Fruit fly (Drosophila melanogaster) whole organism, embryonic: ENCODE data around the gene Ant2.

Source experiments
- ATbp ChIP-seq: fragments of 200-800 bp; sonication (Bioruptor generic); optimal IDR thresholded peaks from 2 replicates; lab custom pipeline; 2017; ENCODE audit warnings: missing biosample characterization, mild to moderate bottlenecking, missing genetic modification characterization, missing genetic modification reagents
- Aef1 ChIP-seq: fragments of 200-800 bp; sonication (Bioruptor generic); IDR thresholded peaks from 3 replicates; pipeline ENCODE4 v1.3.6; 2022; ENCODE audit warnings: missing biosample characterization, missing genetic modification characterization
- Awh ChIP-seq: fragments of 200-800 bp; sonication (Bioruptor generic); IDR thresholded peaks from 2 replicates; pipeline ENCODE4, ENCODE4 v1.3.6; 2022; ENCODE audit warnings: missing biosample characterization, missing genetic modification characterization
- CG10267 ChIP-seq: fragments of 200-800 bp; sonication (Bioruptor generic); optimal IDR thresholded peaks from 2 replicates; lab custom pipeline; 2018; ENCODE audit warnings: missing biosample characterization, mild to moderate bottlenecking, missing genetic modification characterization, moderate library complexity
- CG12219 ChIP-seq: fragments of 200-800 bp; sonication (Bioruptor generic); optimal IDR thresholded peaks from 3 replicates; lab custom pipeline; 2018; ENCODE audit warnings: missing biosample characterization, mild to moderate bottlenecking, missing genetic modification characterization
- CG12744 ChIP-seq: fragments of 200-800 bp; sonication (Bioruptor generic); optimal IDR thresholded peaks from 2 replicates; lab custom pipeline; 2016; ENCODE audit warnings: missing biosample characterization, missing genetic modification characterization
- CG13287 ChIP-seq: fragments of 200-800 bp; sonication (Bioruptor generic); IDR thresholded peaks from 2 replicates; pipeline ENCODE4 v1.3.6; 2022; ENCODE audit warnings: missing biosample characterization, missing genetic modification characterization; ENCODE audit not compliant: partially characterized antibody
- CG14050 ChIP-seq: fragments of 200-800 bp; sonication (Bioruptor generic); IDR thresholded peaks from 3 replicates; pipeline ENCODE4 v1.3.6; 2022; ENCODE audit warnings: missing biosample characterization, missing genetic modification characterization
- CG1603 ChIP-seq: fragments of 200-800 bp; sonication (Bioruptor generic); optimal IDR thresholded peaks from 2 replicates; lab custom pipeline; 2019; ENCODE audit warnings: missing biosample characterization, mild to moderate bottlenecking, missing genetic modification characterization, moderate library complexity
- CG16779 ChIP-seq: fragments of 200-800 bp; sonication (Bioruptor generic); IDR thresholded peaks from 2 replicates; pipeline ENCODE4 v1.3.6; 2022; ENCODE audit warnings: missing biosample characterization, missing genetic modification characterization
- CG16813 ChIP-seq: fragments of 200-800 bp; sonication (Bioruptor generic); IDR thresholded peaks from 3 replicates; pipeline ENCODE4 v1.3.6; 2022; ENCODE audit warnings: missing biosample characterization, missing genetic modification characterization; ENCODE audit not compliant: partially characterized antibody
- CG17328 ChIP-seq: fragments of 200-800 bp; sonication (Bioruptor generic); IDR thresholded peaks from 2 replicates; pipeline ENCODE4 v1.3.6; 2022; ENCODE audit warnings: missing biosample characterization, missing genetic modification characterization
- CG17829 ChIP-seq: fragments of 200-800 bp; optimal IDR thresholded peaks from 2 replicates; lab custom pipeline; 2019; ENCODE audit warnings: missing biosample characterization, mild to moderate bottlenecking, missing genetic modification characterization, moderate library complexity
- CG18599 ChIP-seq: fragments of 200-800 bp; sonication (Bioruptor generic); optimal IDR thresholded peaks from 3 replicates; lab custom pipeline; 2017; ENCODE audit warnings: missing biosample characterization, missing genetic modification characterization, mild to moderate bottlenecking, moderate library complexity, missing genetic modification reagents
- CG18619 ChIP-seq: fragments of 200-800 bp; sonication (Bioruptor generic); optimal IDR thresholded peaks from 3 replicates; lab custom pipeline; 2017; ENCODE audit warnings: missing biosample characterization, mild to moderate bottlenecking, missing genetic modification characterization
- CG2712 ChIP-seq: fragments of 200-800 bp; optimal IDR thresholded peaks from 3 replicates; lab custom pipeline; 2019; ENCODE audit warnings: missing biosample characterization, mild to moderate bottlenecking, missing genetic modification characterization, moderate library complexity
- CG34376 ChIP-seq: fragments of 200-800 bp; sonication (Bioruptor generic); optimal IDR thresholded peaks from 2 replicates; lab custom pipeline; 2018; ENCODE audit warnings: missing biosample characterization, mild to moderate bottlenecking, missing genetic modification characterization
- CG4404 ChIP-seq: fragments of 200-800 bp; sonication (Bioruptor generic); IDR thresholded peaks from 2 replicates; pipeline ENCODE4 v1.3.6; 2022; ENCODE audit warnings: missing biosample characterization, missing genetic modification characterization
- CG4730 ChIP-seq: fragments of 200-800 bp; sonication (Bioruptor generic); IDR thresholded peaks from 2 replicates; pipeline ENCODE4 v1.3.6; 2022; ENCODE audit warnings: missing biosample characterization, missing genetic modification characterization
- CG7357 ChIP-seq: fragments of 200-800 bp; sonication (Bioruptor generic); IDR thresholded peaks from 3 replicates; pipeline ENCODE4 v1.3.6; 2022; ENCODE audit warnings: missing biosample characterization, missing genetic modification characterization
- CG7963 ChIP-seq: fragments of 200-800 bp; sonication (Bioruptor generic); IDR thresholded peaks from 3 replicates; pipeline ENCODE4 v1.3.6; 2022; ENCODE audit warnings: missing biosample characterization, missing genetic modification characterization; ENCODE audit not compliant: partially characterized antibody
- CG8290 ChIP-seq, 3 experiments: fragments of 200-800 bp; sonication (Bioruptor generic); optimal IDR thresholded peaks; 2 replicates each; lab custom pipeline; 2016 to 2019; ENCODE audit warnings: missing biosample characterization in 3 of 3, missing genetic modification characterization in 3 of 3, mild to moderate bottlenecking in 2 of 3, moderate library complexity in 1 of 3
- CG9932 ChIP-seq: fragments of 200-800 bp; sonication (Bioruptor generic); IDR thresholded peaks from 2 replicates; pipeline ENCODE4 v1.3.6; 2022; ENCODE audit warnings: missing biosample characterization, missing genetic modification characterization
- Dll ChIP-seq: fragments of 200-800 bp; sonication (Bioruptor generic); IDR thresholded peaks from 4 replicates; pipeline ENCODE4 v1.3.6; 2022; ENCODE audit warnings: missing biosample characterization, missing genetic modification characterization; ENCODE audit not compliant: partially characterized antibody
- Doc2 ChIP-seq: fragments of 200-800 bp; sonication (Bioruptor generic); IDR thresholded peaks from 2 replicates; pipeline ENCODE4 v1.3.6; 2022; ENCODE audit warnings: missing biosample characterization, missing genetic modification characterization
- Gug ChIP-seq: fragments of 200-800 bp; sonication (Bioruptor generic); IDR thresholded peaks from 4 replicates; pipeline ENCODE4 v1.3.6; 2022; ENCODE audit warnings: missing biosample characterization, missing genetic modification characterization
- H2.0 ChIP-seq: fragments of 200-800 bp; sonication (Bioruptor generic); IDR thresholded peaks from 2 replicates; pipeline ENCODE4 v1.3.6; 2022; ENCODE audit warnings: missing biosample characterization, missing genetic modification characterization
- Hmr ChIP-seq: fragments of 200-800 bp; sonication (Bioruptor generic); optimal IDR thresholded peaks from 3 replicates; lab custom pipeline; 2017; ENCODE audit warnings: mild to moderate bottlenecking, missing biosample characterization, missing genetic modification reagents, missing genetic modification characterization
- Hsf ChIP-seq: fragments of 200-800 bp; sonication (Bioruptor generic); optimal IDR thresholded peaks from 3 replicates; lab custom pipeline; 2016; ENCODE audit warnings: missing biosample characterization, missing genetic modification characterization
- MBD-R2 ChIP-seq: fragments of 200-800 bp; sonication (Bioruptor generic); IDR thresholded peaks from 2 replicates; pipeline ENCODE4 v1.3.6; 2022; ENCODE audit warnings: missing biosample characterization, missing genetic modification characterization
- Meics ChIP-seq: fragments of 200-800 bp; sonication (Bioruptor generic); optimal IDR thresholded peaks from 2 replicates; lab custom pipeline; 2017; ENCODE audit warnings: missing biosample characterization, mild to moderate bottlenecking, missing genetic modification characterization
- Scr ChIP-seq: fragments of 200-800 bp; sonication (Bioruptor generic); IDR thresholded peaks from 2 replicates; pipeline ENCODE4 v1.3.6; 2022; ENCODE audit warnings: missing biosample characterization, missing genetic modification characterization; ENCODE audit not compliant: partially characterized antibody
- Vsx1 ChIP-seq: fragments of 200-800 bp; sonication (Bioruptor generic); optimal IDR thresholded peaks from 2 replicates; lab custom pipeline; 2017; ENCODE audit warnings: missing biosample characterization, mild to moderate bottlenecking, missing genetic modification characterization, missing genetic modification reagents
- ab ChIP-seq: fragments of 200-800 bp; sonication (Bioruptor generic); optimal IDR thresholded peaks from 2 replicates; lab custom pipeline; 2016; ENCODE audit warnings: missing biosample characterization, missing genetic modification characterization
- az2 ChIP-seq: fragments of 200-800 bp; sonication (Bioruptor generic); optimal IDR thresholded peaks from 3 replicates; lab custom pipeline; 2016; ENCODE audit warnings: missing biosample characterization, missing genetic modification characterization
- bigmax ChIP-seq: fragments of 200-800 bp; sonication (Bioruptor generic); optimal IDR thresholded peaks from 2 replicates; lab custom pipeline; 2018; ENCODE audit warnings: missing biosample characterization, mild to moderate bottlenecking, missing genetic modification characterization
- exex ChIP-seq: fragments of 200-800 bp; sonication (Bioruptor generic); optimal IDR thresholded peaks from 4 replicates; lab custom pipeline; 2018; ENCODE audit warnings: missing biosample characterization, mild to moderate bottlenecking, missing genetic modification characterization, moderate library complexity
- fd64A ChIP-seq: fragments of 200-800 bp; sonication (Bioruptor generic); optimal IDR thresholded peaks from 3 replicates; lab custom pipeline; 2018; ENCODE audit warnings: missing biosample characterization, mild to moderate bottlenecking, missing genetic modification characterization
- gro ChIP-seq: fragments of 200-800 bp; sonication (Bioruptor generic); optimal IDR thresholded peaks from 2 replicates; lab custom pipeline; 2016; ENCODE audit warnings: missing biosample characterization, missing genetic modification characterization
- h ChIP-seq: fragments of >200 bp; optimal IDR thresholded peaks from 2 replicates; lab custom pipeline; 2017
- ind ChIP-seq: fragments of 200-800 bp; sonication (Bioruptor generic); optimal IDR thresholded peaks from 3 replicates; lab custom pipeline; 2016; ENCODE audit warnings: missing biosample characterization, missing genetic modification characterization
- p53 ChIP-seq: fragments of 200-800 bp; sonication (Bioruptor generic); optimal IDR thresholded peaks from 2 replicates; lab custom pipeline; 2016; ENCODE audit warnings: missing biosample characterization, missing genetic modification characterization
- rib ChIP-seq: fragments of 200-800 bp; sonication (Bioruptor generic); IDR thresholded peaks from 2 replicates; pipeline ENCODE4 v1.3.6; 2022; ENCODE audit warnings: missing biosample characterization, missing genetic modification characterization
- ro ChIP-seq: fragments of 200-800 bp; sonication (Bioruptor generic); IDR thresholded peaks from 2 replicates; pipeline ENCODE4 v1.3.6; 2022; ENCODE audit warnings: missing biosample characterization, missing genetic modification characterization
- run ChIP-seq: fragments of 200-800 bp; sonication (Bioruptor generic); optimal IDR thresholded peaks from 3 replicates; lab custom pipeline; 2018; ENCODE audit warnings: missing biosample characterization, mild to moderate bottlenecking, missing genetic modification characterization
- sisA ChIP-seq: fragments of 200-800 bp; sonication (Bioruptor generic); IDR thresholded peaks from 2 replicates; pipeline ENCODE4 v1.3.6; 2022; ENCODE audit warnings: missing biosample characterization, missing genetic modification characterization
- tx ChIP-seq: fragments of 200-800 bp; sonication (Bioruptor generic); optimal IDR thresholded peaks from 2 replicates; lab custom pipeline; 2016; ENCODE audit warnings: missing biosample characterization, missing genetic modification characterization
- unpg ChIP-seq: fragments of 200-800 bp; sonication (Bioruptor generic); optimal IDR thresholded peaks from 3 replicates; lab custom pipeline; 2018; ENCODE audit warnings: missing biosample characterization, mild to moderate bottlenecking, missing genetic modification characterization, moderate library complexity
- vvl ChIP-seq: fragments of 200-800 bp; sonication (Bioruptor generic); IDR thresholded peaks from 2 replicates; pipeline ENCODE4 v1.3.6; 2022; ENCODE audit warnings: missing biosample characterization, missing genetic modification characterization

Ant2 gene

DNA sequence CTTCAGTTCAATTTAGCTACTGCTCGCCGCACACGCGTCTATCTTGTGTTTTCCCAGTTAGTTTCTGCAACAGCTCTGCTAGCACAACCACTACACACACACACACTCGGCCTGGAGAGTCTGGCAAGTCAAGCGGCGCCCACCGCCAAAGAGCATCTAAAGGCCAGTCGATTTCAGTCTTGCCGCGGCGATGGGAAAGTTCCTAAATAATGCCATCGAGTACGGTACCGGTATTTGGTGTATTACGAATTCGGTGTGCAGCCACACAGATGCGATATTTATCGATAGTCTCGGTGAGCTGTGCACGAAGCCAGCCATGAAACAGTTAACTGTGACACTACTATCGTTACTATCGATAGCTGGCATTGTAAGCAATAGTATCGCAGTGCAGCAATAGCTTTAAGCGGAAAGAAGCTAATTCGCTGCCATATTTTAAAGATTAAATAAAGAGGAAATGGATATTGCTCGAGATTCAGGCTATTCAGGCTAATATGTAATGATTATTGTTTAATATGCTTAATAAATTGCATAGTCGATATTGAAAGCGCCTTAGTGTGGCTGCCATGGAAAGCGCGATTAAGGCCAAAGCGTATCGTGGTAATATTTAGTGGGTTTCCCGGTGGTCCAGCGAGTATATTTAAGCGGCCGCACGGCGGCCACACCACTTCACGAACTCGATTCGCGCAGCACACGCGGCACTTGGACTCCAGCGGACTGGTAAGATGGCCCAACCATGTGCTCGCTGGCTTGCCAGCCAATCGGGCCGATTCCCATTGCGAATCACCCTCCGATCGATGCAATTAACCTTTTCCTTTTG lies 41.7 kb downstream of the Ant2 start, which contains the start of gene stx (continued):
- TF ChIP-seq CG18599 (GFP tag; lab: Kevin White, UChicago) (peak; percentile 9), ATbp (GFP tag; lab: Kevin White, UChicago) (peak; percentile 34), CG16779 (GFP tag; lab: Robert Waterston, UW) (peak; percentile 81), h (lab: Kevin White, UChicago) (no peak), CG16813 (peak; percentile 99), CG13287 (peak; percentile 95), az2 (GFP tag; lab: Kevin White, UChicago) (no peak), Hmr (peak; percentile 46), CG12744 (no peak), fd64A (GFP tag; lab: Kevin White, UChicago) (peak; percentile 47), CG2712 (no peak), exex (tag; lab: Kevin White, UChicago) (peak; percentile 9), Scr (peak; percentile 99), ro (GFP tag; lab: Robert Waterston, UW) (no peak), bigmax (GFP tag; lab: Kevin White, UChicago) (peak; percentile 34), H2.0 (GFP tag; lab: Robert Waterston, UW) (0 out of 2 replicates have a peak, but pooled peaks have one; percentile 26), p53 (GFP tag; lab: Kevin White, UChicago) (no peak), Meics (peak; percentile 21), Aef1 (GFP tag; lab: Robert Waterston, UW) (no peak), Awh (peak; percentile 47; the same call in 1 of the 2 replicates), vvl (GFP tag; lab: Robert Waterston, UW) (peak; percentile 35), CG14050 (GFP tag; lab: Robert Waterston, UW) (no peak; the same call in 2 of the 3 replicates), CG4730 (GFP tag; lab: Robert Waterston, UW) (no peak), MBD-R2 (GFP tag; lab: Robert Waterston, UW) (peak; percentile 35), ab (no peak), CG7357 (GFP tag; lab: Robert Waterston, UW) (no peak), CG7963 (GFP tag; lab: Robert Waterston, UW) (peak; percentile 92), tx (no peak), CG4404 (no peak), ind (GFP tag; lab: Kevin White, UChicago) (no peak), CG8290 (GFP tag; optimal IDR thresholded peaks at IDR 0.05; lab: Kevin White, UChicago) (no peak), CG8290 (tag; optimal IDR thresholded peaks at IDR 0.05; lab: Kevin White, UChicago) (peak in 1 of 2 experiments; percentile 80), Hsf (GFP tag; lab: Kevin White, UChicago) (no peak), unpg (GFP tag; lab: Kevin White, UChicago) (no peak), CG18619 (GFP tag; lab: Kevin White, UChicago) (peak; percentile 24), gro (GFP tag; lab: Kevin White, UChicago) (no peak), CG17829 (tag; lab: Kevin White, UChicago) (peak; percentile 10), CG12219 (GFP tag; lab: Kevin White, UChicago) (peak; percentile 9), run (no peak), rib (GFP tag; lab: Robert Waterston, UW) (peak; percentile 71; the same call in 1 of the 2 replicates), CG9932 (GFP tag; lab: Robert Waterston, UW) (peak; percentile 51; the same call in 1 of the 2 replicates), Doc2 (GFP tag; lab: Robert Waterston, UW) (no peak), CG1603 (tag; lab: Kevin White, UChicago) (peak; percentile 68), Dll (GFP tag; lab: Robert Waterston, UW) (peak; percentile 99), CG34376 (peak; percentile 51), Gug (GFP tag; lab: Robert Waterston, UW) (peak; percentile 42; the same call in 3 of the 4 replicates), CG17328 (GFP tag; lab: Robert Waterston, UW) (peak; percentile 48; the same call in 1 of the 2 replicates), Vsx1 (no peak), sisA (GFP tag; lab: Robert Waterston, UW) (no peak), CG10267 (peak; percentile 63)
